Worm (Caenorhabditis elegans): ENCODE measurements around the gene scav-4.

The scav-4 gene

DNA sequence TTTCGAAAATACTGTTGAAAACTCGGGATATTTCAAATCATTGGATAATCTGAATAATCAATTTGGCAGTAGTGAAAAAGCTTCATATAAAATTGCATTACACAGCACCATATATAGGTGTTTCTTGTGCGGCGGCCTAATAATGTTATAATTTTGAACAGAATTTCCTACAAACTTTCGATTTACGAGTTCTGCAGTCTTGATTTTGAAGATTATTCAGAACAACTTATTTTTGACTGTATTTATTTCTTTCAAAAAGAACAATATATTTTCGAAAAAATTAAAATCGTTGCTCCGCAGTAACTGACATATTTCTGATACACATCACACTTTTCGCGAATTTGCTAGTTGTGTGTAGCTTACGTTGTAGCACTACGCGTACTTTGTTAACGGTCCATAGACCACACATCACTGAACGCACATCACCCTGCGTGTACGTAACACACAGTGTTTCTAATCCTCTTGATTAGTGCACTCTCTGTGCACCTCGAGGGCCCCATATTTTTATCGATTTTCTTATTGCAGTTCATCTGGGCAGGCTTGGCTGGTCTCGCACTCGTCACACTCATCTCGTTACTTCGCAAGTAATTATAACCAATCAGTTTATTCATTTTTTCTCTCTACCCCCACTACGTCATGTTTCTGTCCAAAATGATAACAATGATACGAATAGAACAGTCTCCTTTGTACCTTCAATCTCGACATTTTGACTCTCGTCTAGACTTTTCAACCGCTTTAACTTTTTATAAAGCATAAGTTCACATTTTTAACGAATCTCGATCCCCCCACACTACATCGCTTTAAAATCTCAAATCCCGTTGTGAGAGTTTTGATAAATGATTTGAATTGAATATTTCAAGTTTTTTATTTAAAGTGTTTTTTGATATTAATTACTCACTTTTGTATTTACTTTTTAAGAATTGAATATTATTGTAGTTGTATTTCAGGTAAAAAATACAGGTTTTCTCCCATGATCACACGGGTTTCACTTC is 9.2 kb downstream of the scav-4 start, which contains the start of the genes F11C1.1 and vwa-8 (continued):
- TF ChIP-seq hpl-2 (GFP tag; optimal IDR thresholded peaks at IDR 0.05), result no peak
- no peak for TF ChIP-seq ces-1 (GFP tag; optimal IDR thresholded peaks at IDR 0.05)
- no peak for TF ChIP-seq nhr-77 (tag; optimal IDR thresholded peaks at IDR 0.05)
- peak; percentile 83 for TF ChIP-seq nhr-20 (tag; optimal IDR thresholded peaks at IDR 0.05)
- no peak for TF ChIP-seq alr-1 (tag; optimal IDR thresholded peaks at IDR 0.05; ENCODE audit: borderline replicate concordance)
- peak; percentile 89 for TF ChIP-seq nhr-71 (tag; optimal IDR thresholded peaks at IDR 0.05)
- no peak for TF ChIP-seq hlh-17 (GFP tag; optimal IDR thresholded peaks at IDR 0.05; ENCODE audit: borderline replicate concordance)
- peak; percentile 23 for TF ChIP-seq nhr-47 (tag; optimal IDR thresholded peaks at IDR 0.05)
- TF ChIP-seq nhr-76 (tag; optimal IDR thresholded peaks at IDR 0.05), result no peak
- no peak for TF ChIP-seq aly-2 (tag; optimal IDR thresholded peaks at IDR 0.05)
- no peak for TF ChIP-seq lin-15B (tag; optimal IDR thresholded peaks at IDR 0.05)
- no peak for TF ChIP-seq fkh-10 (GFP tag; optimal IDR thresholded peaks at IDR 0.05)
- TF ChIP-seq ceh-88 (GFP tag; IDR thresholded peaks at IDR 0.05), result no peak
- no peak for TF ChIP-seq ceh-63 (GFP tag; optimal IDR thresholded peaks at IDR 0.05)
- peak; percentile 33 for TF ChIP-seq elt-2 (tag; optimal IDR thresholded peaks at IDR 0.05)
- TF ChIP-seq pax-3 (tag; optimal IDR thresholded peaks at IDR 0.05), result no peak
- no peak for TF ChIP-seq C04F5.9 (tag; optimal IDR thresholded peaks at IDR 0.05)
- peak; percentile 60 for TF ChIP-seq nhr-90 (tag; optimal IDR thresholded peaks at IDR 0.05; ENCODE audit: poor library complexity)
- TF ChIP-seq fkh-4 (tag; optimal IDR thresholded peaks at IDR 0.05; ENCODE audit: borderline replicate concordance), result no peak
- TF ChIP-seq Y116A8C.19 (tag; optimal IDR thresholded peaks at IDR 0.05; ENCODE audit: borderline replicate concordance), result no peak
- no peak for TF ChIP-seq grh-1 (GFP tag; IDR thresholded peaks at IDR 0.05)
- TF ChIP-seq isw-1 (GFP tag; IDR thresholded peaks at IDR 0.05), result no peak
- TF ChIP-seq tlp-1 (tag; optimal IDR thresholded peaks at IDR 0.05), result no peak
- peak; percentile 76 for TF ChIP-seq nhr-19 (GFP tag; conservative IDR thresholded peaks at IDR 0.05)
- no peak for TF ChIP-seq blmp-1 (tag; optimal IDR thresholded peaks at IDR 0.05)
- peak in 1 of 2 experiments; percentile 27 for TF ChIP-seq lsy-2 (tag; optimal IDR thresholded peaks at IDR 0.05)
- TF ChIP-seq xbp-1 (tag; optimal IDR thresholded peaks at IDR 0.05), result peak; percentile 48
- TF ChIP-seq C34B4.2 (tag; optimal IDR thresholded peaks at IDR 0.05), result no peak
- peak; percentile 23 for TF ChIP-seq ztf-4 (tag; optimal IDR thresholded peaks at IDR 0.05)
- TF ChIP-seq unc-98 (GFP tag; IDR thresholded peaks at IDR 0.05), result no peak
- no peak for TF ChIP-seq mep-1 (tag; optimal IDR thresholded peaks at IDR 0.05)
- no peak for TF ChIP-seq efl-1 (optimal IDR thresholded peaks at IDR 0.05)
- TF ChIP-seq efl-1 (GFP tag; optimal IDR thresholded peaks at IDR 0.05 in 1 of 2), result no peak

DNA sequence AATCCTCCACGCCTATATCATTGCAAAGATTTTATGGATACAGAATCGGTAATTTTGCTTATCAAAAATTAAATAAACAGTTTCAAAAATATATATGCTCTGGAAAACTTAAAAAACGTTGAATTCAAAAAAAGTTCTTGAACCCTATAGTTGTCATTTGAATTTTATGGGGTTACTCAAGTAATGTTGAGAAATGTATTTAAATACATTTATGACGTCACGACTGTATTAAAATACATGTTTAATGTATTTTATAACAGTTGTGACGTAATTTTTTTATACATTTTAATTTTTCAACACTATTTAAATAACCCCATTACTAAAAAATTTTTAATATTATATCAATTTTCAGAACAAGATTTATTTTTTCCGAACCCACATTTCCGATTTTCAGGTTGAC is 14.6 kb downstream of the scav-4 start:
- TF ChIP-seq tbx-2 (tag; optimal IDR thresholded peaks at IDR 0.05) (no peak), lir-3 (tag; optimal IDR thresholded peaks at IDR 0.05; ENCODE audit: poor library complexity) (no peak), efl-1 (optimal IDR thresholded peaks at IDR 0.05) (no peak), efl-1 (GFP tag; optimal IDR thresholded peaks at IDR 0.05 in 1 of 2) (no peak), snu-23 (GFP tag; optimal IDR thresholded peaks at IDR 0.05) (no peak), ceh-88 (GFP tag; IDR thresholded peaks at IDR 0.05) (no peak), fkh-10 (GFP tag; optimal IDR thresholded peaks at IDR 0.05) (no peak), egl-13 (tag; optimal IDR thresholded peaks at IDR 0.05) (no peak), xbp-1 (tag; optimal IDR thresholded peaks at IDR 0.05) (no peak), lin-14 (GFP tag; optimal IDR thresholded peaks at IDR 0.05) (no peak), mdl-1 (tag; optimal IDR thresholded peaks at IDR 0.05) (no peak), hlh-4 (tag; optimal IDR thresholded peaks at IDR 0.05) (no peak), fkh-4 (tag; optimal IDR thresholded peaks at IDR 0.05; ENCODE audit: borderline replicate concordance) (no peak), nhr-84 (tag; optimal IDR thresholded peaks at IDR 0.05) (no peak), zag-1 (tag; optimal IDR thresholded peaks at IDR 0.05) (no peak), snpc-4 (tag; optimal IDR thresholded peaks at IDR 0.05) (no peak), ztf-4 (tag; optimal IDR thresholded peaks at IDR 0.05) (no peak)

All from whole organism, L1 larva.